Comparison of ENCODE assay signal across 2 fruit fly cellular contexts in the genomic region with DNA sequence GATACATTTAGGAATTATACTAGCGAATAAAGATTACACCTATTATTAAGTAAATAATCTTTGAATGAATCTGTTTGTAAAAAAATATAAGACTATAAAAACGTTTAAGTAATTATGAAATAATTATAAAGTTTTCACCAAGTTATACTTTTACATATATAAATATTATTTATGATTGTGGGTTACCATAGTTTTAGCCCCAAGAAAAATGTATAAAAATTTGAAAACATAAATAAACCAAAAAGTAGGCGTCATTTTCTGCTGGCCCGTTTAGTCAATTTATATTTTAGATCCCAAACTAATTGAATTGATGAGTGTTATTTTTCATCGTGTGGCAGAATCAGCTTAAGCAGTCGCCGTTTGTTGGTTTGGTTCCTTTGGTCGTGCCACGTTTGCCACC.
A peak's percentile ranks its signal among the peaks of the same experiment; 100 is the strongest.
TF ChIP-seq lines count a peak whose summit lies in the region.

No protein-coding gene starts in this region.

TF ChIP-seq in whole organism, prepupa, 60 proteins besides CTCF, POLR2A, EP300 and RAD21:
- no peak for TF ChIP-seq OdsH (GFP tag; optimal IDR thresholded peaks at IDR 0.05; lab: Kevin White, UChicago)
- TF ChIP-seq CG32006 (GFP tag; optimal IDR thresholded peaks at IDR 0.05; lab: Kevin White, UChicago): peak; percentile 55
- TF ChIP-seq topi (GFP tag; optimal IDR thresholded peaks at IDR 0.05; lab: Kevin White, UChicago): no peak
- no peak for TF ChIP-seq Lpt (GFP tag; optimal IDR thresholded peaks at IDR 0.05; lab: Kevin White, UChicago)
- no peak for TF ChIP-seq Ets21C (GFP tag; optimal IDR thresholded peaks at IDR 0.05; lab: Kevin White, UChicago)
- no peak for TF ChIP-seq fkh (GFP tag; optimal IDR thresholded peaks at IDR 0.05; lab: Kevin White, UChicago)
- no peak for TF ChIP-seq eg (GFP tag; IDR thresholded peaks at IDR 0.05; lab: Robert Waterston, UW)
- TF ChIP-seq Smox (GFP tag; optimal IDR thresholded peaks at IDR 0.05; lab: Kevin White, UChicago): no peak
- TF ChIP-seq Ets96B (tag; optimal IDR thresholded peaks at IDR 0.05; lab: Kevin White, UChicago): no peak
- TF ChIP-seq CG6276 (GFP tag; optimal IDR thresholded peaks at IDR 0.05; lab: Kevin White, UChicago): peak; percentile 5
- TF ChIP-seq net (GFP tag; optimal IDR thresholded peaks at IDR 0.05; lab: Kevin White, UChicago): no peak
TF ChIP-seq in whole organism, prepupa: peak in this region for 2.

TF ChIP-seq in whole organism, pupa, 21 proteins besides CTCF, POLR2A, EP300 and RAD21:
- TF ChIP-seq fd96Ca (GFP tag; IDR thresholded peaks at IDR 0.05; lab: Robert Waterston, UW) (no peak), CG12605 (GFP tag; IDR thresholded peaks at IDR 0.05; lab: Robert Waterston, UW) (no peak), CG8301 (tag; optimal IDR thresholded peaks at IDR 0.05; lab: Kevin White, UChicago) (peak; percentile 62), CG17806 (tag; optimal IDR thresholded peaks at IDR 0.05; lab: Kevin White, UChicago) (no peak), CG14655 (GFP tag; optimal IDR thresholded peaks at IDR 0.05; lab: Kevin White, UChicago) (peak; percentile 71), gl (tag; optimal IDR thresholded peaks at IDR 0.05; lab: Kevin White, UChicago) (no peak), Pif1A (GFP tag; optimal IDR thresholded peaks at IDR 0.05; lab: Kevin White, UChicago) (no peak), CG32121 (GFP tag; IDR thresholded peaks at IDR 0.05; lab: Robert Waterston, UW) (no peak), rn (GFP tag; IDR thresholded peaks at IDR 0.05; lab: Robert Waterston, UW) (no peak), CG9948 (tag; optimal IDR thresholded peaks at IDR 0.05; lab: Kevin White, UChicago) (no peak), Pif1B (GFP tag; optimal IDR thresholded peaks at IDR 0.05; lab: Kevin White, UChicago) (no peak), CG4496 (GFP tag; IDR thresholded peaks at IDR 0.05; lab: Robert Waterston, UW) (no peak), CG8159 (tag; optimal IDR thresholded peaks at IDR 0.05; lab: Kevin White, UChicago) (no peak), CG13204 (GFP tag; optimal IDR thresholded peaks at IDR 0.05; lab: Kevin White, UChicago) (no peak)
TF ChIP-seq in whole organism, pupa: peak in this region for 2.
